Worm (Caenorhabditis elegans): ENCODE measurements around the gene sea-1.

The sea-1 gene

ce11 chrII:3711047-3711446, 37.7 kb upstream of the sea-1 start, which contains the start of gene fbxc-53:
fbxc-53 (plus strand) TSS chrII:3711291.
- TF ChIP-seq nhr-25 (tag; optimal IDR thresholded peaks at IDR 0.05), result no peak
- no peak for TF ChIP-seq alr-1 (tag; optimal IDR thresholded peaks at IDR 0.05)
- TF ChIP-seq mbf-1 (tag; optimal IDR thresholded peaks at IDR 0.05), result no peak
- no peak for TF ChIP-seq nhr-237 (tag; optimal IDR thresholded peaks at IDR 0.05)
- no peak for TF ChIP-seq zag-1 (tag; optimal IDR thresholded peaks at IDR 0.05)
- no peak for TF ChIP-seq nhr-6 (tag; optimal IDR thresholded peaks at IDR 0.05)
- TF ChIP-seq ceh-82 (tag; optimal IDR thresholded peaks at IDR 0.05), result no peak
- TF ChIP-seq ceh-16 (tag; optimal IDR thresholded peaks at IDR 0.05), result no peak
- no peak for TF ChIP-seq elt-1 (tag; optimal IDR thresholded peaks at IDR 0.05)
- no peak for TF ChIP-seq peb-1 (tag; optimal IDR thresholded peaks at IDR 0.05)
- no peak for TF ChIP-seq F13H6.1 (tag; optimal IDR thresholded peaks at IDR 0.05)
- no peak for TF ChIP-seq lin-39 (tag; optimal IDR thresholded peaks at IDR 0.05)
- no peak for TF ChIP-seq sma-3 (GFP tag; optimal IDR thresholded peaks at IDR 0.05)
- TF ChIP-seq mab-5 (tag; optimal IDR thresholded peaks at IDR 0.05), result no peak
- no peak for TF ChIP-seq lin-11 (tag; optimal IDR thresholded peaks at IDR 0.05)
- TF ChIP-seq skn-1 (tag; optimal IDR thresholded peaks at IDR 0.05), result no peak

ce11 chrII:3709255-3709654, 35.9 kb upstream of the sea-1 start, which contains the start of gene srx-110:
srx-110 (plus strand) TSS chrII:3709555.
- TF ChIP-seq blmp-1 (tag; optimal IDR thresholded peaks at IDR 0.05; ENCODE audit: insufficient read depth) (no peak), lsy-2 (tag; optimal IDR thresholded peaks at IDR 0.05) (no peak), nhr-237 (tag; optimal IDR thresholded peaks at IDR 0.05) (no peak), zag-1 (tag; optimal IDR thresholded peaks at IDR 0.05) (no peak), nhr-77 (tag; optimal IDR thresholded peaks at IDR 0.05) (no peak), nhr-25 (tag; optimal IDR thresholded peaks at IDR 0.05) (no peak), skn-1 (tag; optimal IDR thresholded peaks at IDR 0.05) (no peak), nhr-10 (tag; optimal IDR thresholded peaks at IDR 0.05) (no peak), aly-2 (tag; optimal IDR thresholded peaks at IDR 0.05) (no peak), ceh-82 (tag; optimal IDR thresholded peaks at IDR 0.05) (no peak), mab-5 (tag; optimal IDR thresholded peaks at IDR 0.05) (no peak), unc-39 (tag; optimal IDR thresholded peaks at IDR 0.05) (no peak), nhr-12 (tag; optimal IDR thresholded peaks at IDR 0.05) (no peak)

- TF ChIP-seq sem-4 (tag; optimal IDR thresholded peaks at IDR 0.05) (no peak), ZK546.5 (tag; optimal IDR thresholded peaks at IDR 0.05) (no peak), elt-1 (tag; optimal IDR thresholded peaks at IDR 0.05) (no peak), unc-62 (GFP tag; optimal IDR thresholded peaks at IDR 0.05) (no peak), lin-13 (GFP tag; optimal IDR thresholded peaks at IDR 0.05) (no peak), mbf-1 (tag; optimal IDR thresholded peaks at IDR 0.05) (no peak), aly-2 (tag; optimal IDR thresholded peaks at IDR 0.05) (no peak), mdl-1 (tag; optimal IDR thresholded peaks at IDR 0.05) (no peak), gmeb-1 (tag; optimal IDR thresholded peaks at IDR 0.05) (no peak), sma-9 (GFP tag; optimal IDR thresholded peaks at IDR 0.05) (no peak), sma-9 (tag; optimal IDR thresholded peaks at IDR 0.05) (no peak), crh-2 (tag; optimal IDR thresholded peaks at IDR 0.05) (no peak), ceh-16 (tag; optimal IDR thresholded peaks at IDR 0.05) (no peak), dmd-4 (tag; optimal IDR thresholded peaks at IDR 0.05) (no peak), blmp-1 (tag; optimal IDR thresholded peaks at IDR 0.05; ENCODE audit: insufficient read depth) (no peak), nhr-21 (tag; optimal IDR thresholded peaks at IDR 0.05) (no peak), ama-1 (optimal IDR thresholded peaks at IDR 0.05) (no peak), nhr-23 (tag; optimal IDR thresholded peaks at IDR 0.05) (no peak), lin-11 (tag; optimal IDR thresholded peaks at IDR 0.05) (no peak)
Measured at ce11 chrII:3705320-3705719, 31.9 kb upstream of the sea-1 start, which contains the start of gene srx-108. srx-108 (plus strand) TSS chrII:3705620.

ce11 chrII:3701305-3701704, 27.9 kb upstream of the sea-1 start, which contains the start of gene srx-105:
srx-105 (minus strand) TSS chrII:3701405.
- TF ChIP-seq peb-1 (tag; optimal IDR thresholded peaks at IDR 0.05), result no peak
- TF ChIP-seq R02D3.7 (tag; optimal IDR thresholded peaks at IDR 0.05), result no peak
- TF ChIP-seq nhr-25 (tag; optimal IDR thresholded peaks at IDR 0.05), result no peak
- TF ChIP-seq nhr-10 (tag; optimal IDR thresholded peaks at IDR 0.05), result no peak
- no peak for TF ChIP-seq ceh-16 (tag; optimal IDR thresholded peaks at IDR 0.05)
